Worm (Caenorhabditis elegans) whole organism, mixed stage, embryonic: Measurements from ENCODE around the gene T10C6.16.

Source experiments
- M03D4.4 ChIP-seq: sonication (generic microtip); optimal IDR thresholded peaks from 2 replicates; lab custom pipeline; 2017; ENCODE audit warnings: mild to moderate bottlenecking, missing genetic modification characterization, missing compliant biosample characterization
- bed-3 ChIP-seq: fragments of 200-800 bp; sonication (Bioruptor generic); optimal IDR thresholded peaks from 3 replicates; lab custom pipeline; 2018; ENCODE audit warnings: mild to moderate bottlenecking, missing genetic modification characterization, moderate library complexity, missing compliant biosample characterization
- blmp-1 ChIP-seq: fragments of 150-350 bp; optimal IDR thresholded peaks from 2 replicates; lab custom pipeline; 2014; ENCODE audit warnings: missing biosample characterization, missing genetic modification characterization
- ceh-39 ChIP-seq: fragments of 150-350 bp; optimal IDR thresholded peaks from 2 replicates; lab custom pipeline; 2014; ENCODE audit warnings: missing biosample characterization, missing genetic modification characterization
- ceh-43 ChIP-seq: fragments of 200-800 bp; sonication (Bioruptor generic); optimal IDR thresholded peaks from 2 replicates; lab custom pipeline; 2018; ENCODE audit warnings: mild to moderate bottlenecking, missing genetic modification characterization, moderate library complexity, missing compliant biosample characterization
- ceh-83 ChIP-seq: fragments of 200-800 bp; sonication (Bioruptor generic); optimal IDR thresholded peaks from 2 replicates; lab custom pipeline; 2018; ENCODE audit warnings: mild to moderate bottlenecking, missing genetic modification characterization, missing compliant biosample characterization
- ces-1 ChIP-seq: fragments of 150-350 bp; optimal IDR thresholded peaks from 2 replicates; lab custom pipeline; 2014; ENCODE audit warnings: missing biosample characterization, missing genetic modification reagents, missing genetic modification characterization
- cnd-1 ChIP-seq: fragments of 200-800 bp; sonication (Bioruptor generic); optimal IDR thresholded peaks from 2 replicates; lab custom pipeline; 2018; ENCODE audit warnings: mild to moderate bottlenecking, missing genetic modification characterization, missing compliant biosample characterization
- drap-1 ChIP-seq: fragments of 200-800 bp; sonication (Bioruptor generic); optimal IDR thresholded peaks from 3 replicates; lab custom pipeline; 2018; ENCODE audit warnings: mild to moderate bottlenecking, missing genetic modification characterization, missing compliant biosample characterization
- elt-1 ChIP-seq: sonication (generic microtip); optimal IDR thresholded peaks from 2 replicates; lab custom pipeline; 2017; ENCODE audit warnings: missing genetic modification characterization, mild to moderate bottlenecking, missing compliant biosample characterization, antibody characterized with exemption, moderate library complexity, borderline replicate concordance; ENCODE audit not compliant: insufficient read depth
- elt-3 ChIP-seq: fragments of 150-350 bp; optimal IDR thresholded peaks from 2 replicates; lab custom pipeline; 2014; ENCODE audit warnings: missing biosample characterization, missing genetic modification characterization
- ham-2 ChIP-seq: fragments of 200-800 bp; sonication (Bioruptor generic); optimal IDR thresholded peaks from 2 replicates; lab custom pipeline; 2018; ENCODE audit warnings: mild to moderate bottlenecking, missing genetic modification characterization, missing compliant biosample characterization
- lin-13 ChIP-seq: fragments of 150-350 bp; optimal IDR thresholded peaks from 2 replicates; lab custom pipeline; 2014; ENCODE audit warnings: missing biosample characterization, missing genetic modification characterization
- lin-32 ChIP-seq: fragments of 200-800 bp; sonication (Bioruptor generic); optimal IDR thresholded peaks from 2 replicates; lab custom pipeline; 2018; ENCODE audit warnings: mild to moderate bottlenecking, missing genetic modification characterization, missing compliant biosample characterization
- lsy-2 ChIP-seq: fragments of 150-350 bp; optimal IDR thresholded peaks from 2 replicates; lab custom pipeline; 2014; ENCODE audit warnings: missing biosample characterization, missing genetic modification characterization
- mab-5 ChIP-seq: fragments of 150-350 bp; optimal IDR thresholded peaks from 2 replicates; lab custom pipeline; 2014; ENCODE audit warnings: missing biosample characterization, missing genetic modification characterization
- mep-1 ChIP-seq: fragments of 150-350 bp; optimal IDR thresholded peaks from 2 replicates; lab custom pipeline; 2017; ENCODE audit warnings: missing biosample characterization, missing genetic modification reagents, missing genetic modification characterization, inconsistent platforms
- nhr-12 ChIP-seq: fragments of 150-350 bp; optimal IDR thresholded peaks from 2 replicates; lab custom pipeline; 2014; ENCODE audit warnings: missing biosample characterization, missing genetic modification characterization
- nhr-2 ChIP-seq: fragments of 150-350 bp; optimal IDR thresholded peaks from 2 replicates; lab custom pipeline; 2014; ENCODE audit warnings: missing biosample characterization, missing genetic modification characterization
- nhr-237 ChIP-seq: fragments of 150-350 bp; optimal IDR thresholded peaks from 2 replicates; lab custom pipeline; 2014; ENCODE audit warnings: missing biosample characterization, missing genetic modification characterization
- nhr-28 ChIP-seq: fragments of 150-350 bp; optimal IDR thresholded peaks from 2 replicates; lab custom pipeline; 2014; ENCODE audit warnings: missing biosample characterization, missing genetic modification characterization
- sem-2 ChIP-seq: fragments of 200-800 bp; sonication (Bioruptor generic); optimal IDR thresholded peaks from 2 replicates; lab custom pipeline; 2018; ENCODE audit warnings: mild to moderate bottlenecking, missing genetic modification characterization, missing compliant biosample characterization
- snpc-4 ChIP-seq: fragments of 150-350 bp; optimal IDR thresholded peaks from 2 replicates; lab custom pipeline; 2014; ENCODE audit warnings: missing biosample characterization, missing genetic modification characterization
- sptf-1 ChIP-seq: sonication (generic microtip); optimal IDR thresholded peaks from 2 replicates; lab custom pipeline; 2017; ENCODE audit warnings: mild to moderate bottlenecking, missing genetic modification characterization, moderate library complexity, missing compliant biosample characterization
- tbx-8 ChIP-seq: fragments of 200-800 bp; sonication (Bioruptor generic); optimal IDR thresholded peaks from 2 replicates; lab custom pipeline; 2018; ENCODE audit warnings: mild to moderate bottlenecking, missing genetic modification characterization, moderate library complexity, missing compliant biosample characterization
- unc-120 ChIP-seq: sonication (generic microtip); optimal IDR thresholded peaks from 2 replicates; lab custom pipeline; 2017; ENCODE audit warnings: missing genetic modification characterization, missing compliant biosample characterization; ENCODE audit not compliant: poor library complexity, severe bottlenecking
- unc-39 ChIP-seq: fragments of 150-350 bp; optimal IDR thresholded peaks from 2 replicates; lab custom pipeline; 2014; ENCODE audit warnings: missing biosample characterization, missing genetic modification characterization
- unc-62 ChIP-seq: fragments of 150-350 bp; optimal IDR thresholded peaks from 2 replicates; lab custom pipeline; 2014; ENCODE audit warnings: missing biosample characterization, missing genetic modification reagents, missing genetic modification characterization
- zip-8 ChIP-seq: fragments of 150-350 bp; optimal IDR thresholded peaks from 2 replicates; lab custom pipeline; 2014; ENCODE audit warnings: missing biosample characterization, missing genetic modification characterization
- ztf-11 ChIP-seq: fragments of 150-350 bp; optimal IDR thresholded peaks from 2 replicates; lab custom pipeline; 2014; ENCODE audit warnings: missing biosample characterization, missing genetic modification characterization

The T10C6.16 gene

DNA sequence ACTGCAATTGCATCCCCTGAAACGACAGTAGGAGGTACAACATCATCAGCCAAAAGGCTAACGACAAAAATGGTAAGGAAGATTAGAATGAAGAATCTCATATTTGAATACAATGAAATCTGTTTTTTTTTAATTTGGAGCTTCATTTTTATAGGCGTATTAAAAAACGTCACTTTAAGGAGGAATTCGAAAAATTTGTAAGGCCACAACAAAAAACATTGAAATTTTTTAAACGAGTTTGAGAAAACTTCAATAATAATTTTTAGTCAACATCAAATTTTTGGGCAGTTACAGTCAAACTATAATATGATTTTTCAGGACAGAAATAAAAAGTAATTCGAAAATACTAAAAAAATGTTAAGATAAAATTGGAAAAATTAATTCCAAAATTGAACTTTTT is 30.0 kb upstream of the T10C6.16 start, which contains the start of gene F14H3.14:
Gene F14H3.14, minus strand, starts transcription at position 101 of the 400 bp plus-strand sequence.
- no peak for TF ChIP-seq unc-120 (tag; lab: Kevin White, UChicago)
- no peak for TF ChIP-seq sptf-1 (tag; lab: Kevin White, UChicago)
- no peak for TF ChIP-seq mab-5 (tag; lab: Kevin White, UChicago)
- no peak for TF ChIP-seq ceh-39
- no peak for TF ChIP-seq ceh-83
- no peak for TF ChIP-seq zip-8 (tag; lab: Kevin White, UChicago)
- TF ChIP-seq blmp-1 (tag; lab: Kevin White, UChicago) = no peak

DNA sequence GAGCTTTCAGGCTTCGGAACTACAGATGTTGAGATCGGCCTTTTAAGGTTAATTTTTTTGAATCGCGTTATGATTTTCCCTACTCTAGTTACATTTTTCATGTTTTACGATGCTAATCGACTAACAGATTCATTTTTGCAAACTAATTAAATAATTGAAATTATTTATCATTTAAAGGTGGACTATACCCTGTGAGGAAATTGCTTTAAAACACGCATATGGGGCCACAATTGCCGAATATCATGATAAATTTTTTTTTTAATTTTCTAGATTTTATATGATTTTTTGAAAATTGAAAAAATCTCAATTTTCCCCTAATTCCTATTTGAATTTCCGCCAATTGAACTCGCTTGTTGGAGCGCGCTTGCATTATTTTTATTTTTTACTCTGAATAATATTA is 29.2 kb upstream of the T10C6.16 start, which contains the start of gene fbxa-100:
Gene fbxa-100, minus strand, starts transcription at position 101 of the 400 bp plus-strand sequence.
- no peak for TF ChIP-seq mep-1
- no peak for TF ChIP-seq elt-1 (tag; lab: Kevin White, UChicago)
- no peak for TF ChIP-seq snpc-4 (tag; lab: Kevin White, UChicago)
- TF ChIP-seq ces-1 (GFP tag; lab: Kevin White, UChicago) = no peak

DNA sequence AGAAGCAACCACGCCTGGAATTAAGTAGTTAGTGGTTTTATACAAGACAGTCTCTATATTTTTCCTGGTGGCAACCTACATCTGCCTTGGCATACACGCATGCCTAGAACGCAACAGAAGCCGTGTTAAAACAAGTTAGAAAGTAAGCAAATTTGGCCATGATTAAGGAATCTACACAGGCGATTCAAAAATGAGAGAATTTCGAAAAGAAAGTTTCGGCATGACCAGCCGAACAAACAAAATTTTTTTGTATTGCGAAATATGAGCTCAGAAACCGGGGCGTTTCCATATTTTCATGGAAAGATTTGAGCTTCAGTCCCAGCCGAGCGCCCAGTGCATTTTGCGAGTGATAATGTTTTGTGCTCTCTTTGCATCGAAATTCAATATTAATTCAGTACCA is 27.3 kb upstream of the T10C6.16 start, which contains the start of gene F14H3.15:
Gene F14H3.15, minus strand, starts transcription at position 101 of the 400 bp plus-strand sequence.
- TF ChIP-seq ces-1 (GFP tag; lab: Kevin White, UChicago) (no peak), elt-1 (tag; lab: Kevin White, UChicago) (no peak), lin-32 (GFP tag; lab: Kevin White, UChicago) (no peak), nhr-12 (tag; lab: Kevin White, UChicago) (no peak), drap-1 (GFP tag; lab: Kevin White, UChicago) (no peak), unc-120 (tag; lab: Kevin White, UChicago) (no peak), cnd-1 (no peak), lin-13 (tag; lab: Kevin White, UChicago) (no peak), bed-3 (GFP tag; lab: Kevin White, UChicago) (no peak), ceh-43 (GFP tag; lab: Kevin White, UChicago) (no peak)

DNA sequence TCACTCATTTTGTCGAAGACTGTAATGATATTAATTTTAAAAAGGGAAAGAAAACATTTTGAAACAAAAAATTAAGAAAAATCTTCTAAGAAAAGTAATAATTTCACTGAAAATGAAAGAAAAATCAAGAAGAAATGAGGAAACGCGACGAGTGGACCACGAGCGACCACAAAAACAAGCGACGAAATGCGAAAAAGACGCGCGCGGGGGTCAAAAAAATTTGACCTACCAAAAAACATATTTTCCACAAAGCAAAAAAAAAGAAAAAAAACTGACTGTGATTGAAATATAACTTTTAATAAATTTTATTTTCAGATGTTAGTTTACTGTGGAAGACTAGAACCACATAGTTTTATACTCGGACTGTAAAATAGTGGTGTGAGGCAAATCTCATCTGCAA is 26.1 kb upstream of the T10C6.16 start, which contains the start of gene F14H3.6:
Gene F14H3.6, minus strand, starts transcription at position 22 of the 400 bp plus-strand sequence.
- no peak for TF ChIP-seq tbx-8 (GFP tag; lab: Kevin White, UChicago)
- TF ChIP-seq lin-13 (tag; lab: Kevin White, UChicago) = no peak
- no peak for TF ChIP-seq snpc-4 (tag; lab: Kevin White, UChicago)
- no peak for TF ChIP-seq unc-62 (GFP tag; lab: Kevin White, UChicago)
- TF ChIP-seq bed-3 (GFP tag; lab: Kevin White, UChicago) = no peak
- no peak for TF ChIP-seq nhr-12 (tag; lab: Kevin White, UChicago)
- no peak for TF ChIP-seq lsy-2 (tag; lab: Kevin White, UChicago)
- no peak for TF ChIP-seq ham-2
- TF ChIP-seq unc-39 (tag; lab: Kevin White, UChicago) = no peak
- no peak for TF ChIP-seq ztf-11 (tag; lab: Kevin White, UChicago)
- no peak for TF ChIP-seq elt-1 (tag; lab: Kevin White, UChicago)
- no peak for TF ChIP-seq nhr-2
- no peak for TF ChIP-seq blmp-1 (tag; lab: Kevin White, UChicago)
- no peak for TF ChIP-seq mab-5 (tag; lab: Kevin White, UChicago)
- TF ChIP-seq unc-120 (tag; lab: Kevin White, UChicago) = no peak
- no peak for TF ChIP-seq ces-1 (GFP tag; lab: Kevin White, UChicago)
- no peak for TF ChIP-seq nhr-28 (tag; lab: Kevin White, UChicago)
- no peak for TF ChIP-seq elt-3 (tag; lab: Kevin White, UChicago)
- no peak for TF ChIP-seq sem-2 (GFP tag; lab: Kevin White, UChicago)
- no peak for TF ChIP-seq drap-1 (GFP tag; lab: Kevin White, UChicago)

DNA sequence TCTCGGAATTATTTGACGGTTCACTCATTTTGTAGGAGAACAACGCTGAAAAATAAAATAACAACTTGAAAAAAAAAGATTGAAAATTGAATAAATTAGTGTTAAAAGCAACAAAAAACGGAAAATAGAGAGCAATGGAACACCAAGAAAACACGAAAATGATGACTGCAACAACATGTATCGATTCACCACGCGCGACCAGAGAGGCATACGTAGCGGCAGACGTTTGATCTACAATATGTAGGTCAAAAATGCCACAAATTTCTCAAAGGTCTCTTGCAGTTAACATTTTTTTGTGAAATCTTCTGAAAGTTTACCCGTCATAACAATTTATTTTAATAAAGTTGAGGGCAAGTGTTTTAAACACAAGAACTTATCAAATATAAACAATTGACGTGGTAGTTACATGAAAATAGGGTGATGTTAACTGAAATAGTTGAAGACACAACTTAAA is 24.2 kb upstream of the T10C6.16 start, which contains the start of gene F14H3.5:
Gene F14H3.5, minus strand, starts transcription at position 51 of the 454 bp plus-strand sequence.
- no peak for TF ChIP-seq ztf-11 (tag; lab: Kevin White, UChicago)
- TF ChIP-seq lin-32 (GFP tag; lab: Kevin White, UChicago) = no peak
- no peak for TF ChIP-seq elt-1 (tag; lab: Kevin White, UChicago)
- no peak for TF ChIP-seq ces-1 (GFP tag; lab: Kevin White, UChicago)
- no peak for TF ChIP-seq nhr-237
- TF ChIP-seq M03D4.4 = no peak
- no peak for TF ChIP-seq nhr-12 (tag; lab: Kevin White, UChicago)
- no peak for TF ChIP-seq drap-1 (GFP tag; lab: Kevin White, UChicago)
